Worm (Caenorhabditis elegans): ENCODE data around the gene asp-12.
A peak's percentile ranks its signal among the peaks of the same experiment; 100 is the strongest.

The asp-12 gene

DNA sequence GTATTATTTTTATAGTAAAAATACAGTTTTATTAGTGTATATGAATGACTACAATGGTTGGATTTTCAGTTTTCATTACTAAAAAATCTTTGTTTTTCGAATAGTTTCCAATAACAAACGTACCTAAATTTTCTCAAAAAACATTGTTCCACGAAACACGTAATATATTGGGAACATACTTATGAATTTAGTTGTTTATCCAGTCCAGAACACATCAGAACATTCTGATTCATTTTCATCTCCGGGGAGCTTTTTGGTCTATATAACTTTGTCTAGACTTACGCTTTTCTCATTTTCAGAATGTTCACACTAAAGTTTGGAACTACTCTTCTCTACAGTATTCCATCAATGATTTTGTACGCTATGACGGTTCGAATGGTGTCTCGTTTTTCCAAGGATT is 22.8 kb downstream of the asp-12 start, which contains the start of gene srg-33:
Gene srg-33 (plus strand): TSS at position 301 of the 400 bp plus-strand sequence.
- TF ChIP-seq fos-1 (tag; optimal IDR thresholded peaks at IDR 0.05) = no peak
- TF ChIP-seq ces-1 (GFP tag; optimal IDR thresholded peaks at IDR 0.05) = no peak
- no peak for TF ChIP-seq mef-2 (tag; optimal IDR thresholded peaks at IDR 0.05)
- no peak for TF ChIP-seq nhr-12 (tag; optimal IDR thresholded peaks at IDR 0.05)
- TF ChIP-seq nhr-90 (tag; optimal IDR thresholded peaks at IDR 0.05; ENCODE audit: poor library complexity) = no peak
- no peak for TF ChIP-seq nhr-20 (tag; optimal IDR thresholded peaks at IDR 0.05)
- TF ChIP-seq zag-1 (tag; optimal IDR thresholded peaks at IDR 0.05) = no peak
- TF ChIP-seq fkh-8 (tag; optimal IDR thresholded peaks at IDR 0.05) = no peak
- TF ChIP-seq grh-1 (GFP tag; IDR thresholded peaks at IDR 0.05) = no peak
- TF ChIP-seq nhr-84 (tag; optimal IDR thresholded peaks at IDR 0.05) = no peak
- no peak for TF ChIP-seq irx-1 (tag; optimal IDR thresholded peaks at IDR 0.05)
- no peak for TF ChIP-seq lin-14 (GFP tag; optimal IDR thresholded peaks at IDR 0.05)

DNA sequence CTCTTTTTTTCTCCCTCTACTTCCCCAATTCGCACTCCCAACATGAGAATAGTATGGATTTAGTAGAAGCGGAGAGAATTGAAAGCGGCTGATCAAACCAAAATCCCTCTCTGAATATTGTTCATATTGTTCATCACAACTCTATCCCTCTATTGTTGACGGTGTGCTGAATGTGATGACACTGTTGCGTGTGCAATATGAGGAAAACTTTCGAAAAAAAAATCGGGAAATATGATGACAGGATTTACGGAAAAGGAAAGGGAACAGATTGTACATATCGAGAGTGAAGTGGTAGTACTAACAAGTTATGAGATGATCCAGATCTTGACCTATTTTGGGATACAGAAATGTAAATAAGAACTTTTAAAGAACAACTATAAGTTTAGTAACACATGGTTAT is 26.9 kb downstream of the asp-12 start, which contains the start of gene smex-1:
Gene smex-1 (minus strand): TSS at position 101 of the 400 bp plus-strand sequence.
- no peak for TF ChIP-seq pax-3 (tag; optimal IDR thresholded peaks at IDR 0.05)
- no peak for TF ChIP-seq unc-86 (tag; optimal IDR thresholded peaks at IDR 0.05)
- no peak for TF ChIP-seq isw-1 (GFP tag; IDR thresholded peaks at IDR 0.05)
- no peak for TF ChIP-seq nhr-90 (tag; optimal IDR thresholded peaks at IDR 0.05; ENCODE audit: poor library complexity)
- no peak for TF ChIP-seq elt-3 (tag; optimal IDR thresholded peaks at IDR 0.05)
- no peak for TF ChIP-seq hlh-4 (tag; optimal IDR thresholded peaks at IDR 0.05)

ce11 chrV:8297504-8297903 is 28.5 kb downstream of the asp-12 start, which contains the start of gene W02D7.4:
Gene W02D7.4, minus strand, starts transcription at chrV:8297604.
- TF ChIP-seq hpl-2 (GFP tag; optimal IDR thresholded peaks at IDR 0.05) (no peak), ceh-88 (GFP tag; IDR thresholded peaks at IDR 0.05) (no peak), hlh-4 (tag; optimal IDR thresholded peaks at IDR 0.05) (no peak), lir-3 (tag; optimal IDR thresholded peaks at IDR 0.05; ENCODE audit: poor library complexity) (no peak), lsy-2 (tag; optimal IDR thresholded peaks at IDR 0.05) (no peak), nhr-11 (tag; optimal IDR thresholded peaks at IDR 0.05) (no peak), ztf-11 (tag; optimal IDR thresholded peaks at IDR 0.05) (no peak), irx-1 (tag; optimal IDR thresholded peaks at IDR 0.05) (no peak), tlp-1 (tag; optimal IDR thresholded peaks at IDR 0.05) (no peak), swsn-7 (tag; optimal IDR thresholded peaks at IDR 0.05) (no peak), nhr-76 (tag; optimal IDR thresholded peaks at IDR 0.05) (no peak), fkh-10 (GFP tag; optimal IDR thresholded peaks at IDR 0.05) (no peak), sptf-1 (tag; optimal IDR thresholded peaks at IDR 0.05) (no peak)

ce11 chrV:8299191-8299854 is 30.3 kb downstream of the asp-12 start, which contains the start of gene W02D7.5:
Gene W02D7.5, minus strand, starts transcription at chrV:8299241.
- TF ChIP-seq hlh-4 (tag; optimal IDR thresholded peaks at IDR 0.05) (peak; percentile 68), jun-1 (tag; optimal IDR thresholded peaks at IDR 0.05) (no peak), efl-1 (optimal IDR thresholded peaks at IDR 0.05) (no peak), efl-1 (GFP tag; optimal IDR thresholded peaks at IDR 0.05 in 1 of 2) (peak in 1 of 2 experiments; percentile 69), egl-27 (tag; optimal IDR thresholded peaks at IDR 0.05) (no peak)

DNA sequence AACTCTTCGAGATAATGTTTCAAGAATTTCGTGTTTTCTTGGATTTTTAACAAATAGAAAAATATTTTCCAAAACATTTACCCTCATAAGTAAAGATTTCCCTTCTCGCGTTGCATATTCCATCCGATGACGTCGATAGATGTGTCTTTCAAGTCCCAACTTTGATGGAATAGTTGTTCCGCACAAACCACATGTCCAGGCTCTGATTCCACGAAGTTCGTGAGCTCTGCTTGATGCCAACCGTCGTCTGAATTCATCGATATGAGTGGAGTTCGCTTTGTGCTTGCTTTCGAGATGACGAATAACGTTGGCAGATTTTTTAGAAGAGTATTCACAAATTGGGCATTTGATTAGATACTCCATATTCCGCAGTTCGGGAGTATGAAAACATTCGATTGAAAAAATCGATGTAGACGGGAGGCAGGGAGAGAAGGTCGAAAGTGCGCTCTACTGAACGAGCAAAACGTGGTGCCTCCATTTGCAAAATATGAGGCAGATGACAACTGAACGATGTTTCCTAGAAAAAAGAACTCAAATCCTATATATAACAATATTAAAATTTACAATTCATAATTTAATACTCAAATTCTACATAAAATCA is 32.0 kb downstream of the asp-12 start, which contains the start of gene W02D7.6:
Gene W02D7.6 (minus strand): TSS at position 573 of the 601 bp plus-strand sequence.
- TF ChIP-seq lsy-2 (tag; optimal IDR thresholded peaks at IDR 0.05) (peak in 1 of 2 experiments; percentile 17), nhr-90 (tag; optimal IDR thresholded peaks at IDR 0.05; ENCODE audit: poor library complexity) (peak; percentile 12), dpl-1 (GFP tag; optimal IDR thresholded peaks at IDR 0.05) (peak in 2 of 3 experiments; percentile 13 to 57), snu-23 (GFP tag; optimal IDR thresholded peaks at IDR 0.05) (peak; percentile 3), isw-1 (GFP tag; IDR thresholded peaks at IDR 0.05) (no peak), sox-4 (tag; optimal IDR thresholded peaks at IDR 0.05) (no peak), efl-1 (optimal IDR thresholded peaks at IDR 0.05) (peak; percentile 10 to 27), efl-1 (GFP tag; optimal IDR thresholded peaks at IDR 0.05 in 1 of 2) (peak; percentile 43 to 89), nhr-71 (tag; optimal IDR thresholded peaks at IDR 0.05) (peak; percentile 18), nhr-47 (tag; optimal IDR thresholded peaks at IDR 0.05) (peak; percentile 25), unc-30 (tag; optimal IDR thresholded peaks at IDR 0.05) (no peak), lin-35 (GFP tag; optimal IDR thresholded peaks at IDR 0.05) (peak in 1 of 2 experiments; percentile 43), lin-15B (tag; optimal IDR thresholded peaks at IDR 0.05) (no peak), blmp-1 (tag; optimal IDR thresholded peaks at IDR 0.05) (no peak), ama-1 (optimal IDR thresholded peaks at IDR 0.05) (peak; percentile 13)
